Worm (Caenorhabditis elegans): ENCODE results near the gene F52B10.3.

DNA sequence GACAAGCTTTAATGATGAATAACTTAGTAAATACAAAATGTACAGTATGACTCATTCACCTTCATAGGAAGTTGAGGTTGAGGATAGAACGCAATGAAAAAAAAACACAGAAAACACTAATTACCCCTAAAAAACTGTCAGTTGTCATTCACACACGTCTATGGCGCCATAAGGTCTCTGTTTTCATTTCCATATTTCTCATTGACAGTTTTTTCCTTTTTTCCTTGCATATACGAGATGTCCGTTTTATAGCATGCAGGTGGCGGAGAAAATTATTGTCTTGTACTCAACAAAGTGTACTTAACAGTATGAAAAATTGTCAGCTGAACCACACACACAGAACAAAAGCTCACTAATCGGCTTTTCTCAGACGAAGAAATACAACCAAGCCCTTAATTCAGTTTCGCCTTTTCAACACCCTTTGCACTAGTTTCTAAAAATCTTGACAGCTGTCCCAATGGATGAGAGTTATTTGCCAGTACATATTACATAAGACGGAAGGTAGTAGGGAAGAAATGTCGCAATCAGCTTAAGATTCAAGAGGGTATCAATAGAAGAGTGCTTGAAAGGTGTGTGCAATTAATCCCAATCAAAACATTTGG, 24.5 kb upstream of the F52B10.3 start:
- TF ChIP-seq F52B5.7 (tag; optimal IDR thresholded peaks at IDR 0.05) (no peak), efl-1 (GFP tag; optimal IDR thresholded peaks at IDR 0.05) (no peak), chd-7 (tag; optimal IDR thresholded peaks at IDR 0.05) (no peak), him-1 (tag; optimal IDR thresholded peaks at IDR 0.05) (no peak), hrde-1 (tag; optimal IDR thresholded peaks at IDR 0.05; ENCODE audit: borderline replicate concordance) (no peak), B0035.1 (tag; optimal IDR thresholded peaks at IDR 0.05) (no peak), lag-1 (GFP tag; IDR thresholded peaks at IDR 0.05) (no peak), snpc-4 (GFP tag; optimal IDR thresholded peaks at IDR 0.05) (no peak), snpc-4 (tag; optimal IDR thresholded peaks at IDR 0.05) (no peak), gei-17 (GFP tag; optimal IDR thresholded peaks at IDR 0.05) (no peak)

All from whole organism, young adult.